Fruit fly (Drosophila melanogaster): ENCODE measurements around the gene CG15536.

dm6 chr3R:30454442-30454841 lies 29.5 kb upstream of the CG15536 start:
- no peak for TF ChIP-seq psq (optimal IDR thresholded peaks at IDR 0.05)
- no peak for TF ChIP-seq usp (GFP tag; optimal IDR thresholded peaks at IDR 0.05)
- no peak for TF ChIP-seq CG8478 (optimal IDR thresholded peaks at IDR 0.05)
- TF ChIP-seq EcR (GFP tag; optimal IDR thresholded peaks at IDR 0.05): no peak
- TF ChIP-seq pan (optimal IDR thresholded peaks at IDR 0.05): no peak
- no peak for TF ChIP-seq Dll (optimal IDR thresholded peaks at IDR 0.05)
